Fruit fly (Drosophila melanogaster) whole organism, embryonic: ENCODE data around the gene Cipc.
A peak's percentile ranks its signal among the peaks of the same experiment; 100 is the strongest.

Source experiments
- B-H1 ChIP-seq: fragments of 200-800 bp; sonication (Bioruptor generic); IDR thresholded peaks from 3 replicates; pipeline ENCODE4 v1.3.6; 2022; ENCODE audit warnings: missing biosample characterization, missing genetic modification characterization
- Blimp-1 ChIP-seq: fragments of 200-800 bp; sonication (Bioruptor generic); optimal IDR thresholded peaks from 3 replicates; lab custom pipeline; 2018; ENCODE audit warnings: missing biosample characterization, missing genetic modification characterization, mild to moderate bottlenecking, moderate library complexity, missing genetic modification reagents
- CG10431 ChIP-seq: fragments of 200-800 bp; sonication (Bioruptor generic); optimal IDR thresholded peaks from 3 replicates; lab custom pipeline; 2018; ENCODE audit warnings: missing biosample characterization, mild to moderate bottlenecking, missing genetic modification characterization
- CG10565 ChIP-seq: fragments of 200-800 bp; sonication (Bioruptor generic); optimal IDR thresholded peaks from 3 replicates; lab custom pipeline; 2016; ENCODE audit warnings: missing biosample characterization, mild to moderate bottlenecking, missing genetic modification characterization
- CG10654 ChIP-seq: fragments of 200-800 bp; sonication (Bioruptor generic); optimal IDR thresholded peaks from 2 replicates; lab custom pipeline; 2016; ENCODE audit warnings: missing biosample characterization, missing genetic modification characterization
- CG11398 ChIP-seq: fragments of 200-800 bp; sonication (Bioruptor generic); optimal IDR thresholded peaks from 2 replicates; lab custom pipeline; 2016; ENCODE audit warnings: missing biosample characterization, missing genetic modification characterization
- CG11504 ChIP-seq: fragments of 200-800 bp; sonication (Bioruptor generic); optimal IDR thresholded peaks from 3 replicates; lab custom pipeline; 2019; ENCODE audit warnings: missing biosample characterization, mild to moderate bottlenecking, missing genetic modification characterization, moderate library complexity
- CG11696 ChIP-seq: fragments of 200-800 bp; sonication (Bioruptor generic); IDR thresholded peaks from 2 replicates; pipeline ENCODE4 v1.3.6; 2022; ENCODE audit warnings: missing biosample characterization, missing genetic modification characterization
- CG12104 ChIP-seq: fragments of 200-800 bp; sonication (Bioruptor generic); optimal IDR thresholded peaks from 3 replicates; lab custom pipeline; 2016; ENCODE audit warnings: missing biosample characterization, missing genetic modification characterization
- CG12299 ChIP-seq: fragments of 200-800 bp; sonication (Bioruptor generic); optimal IDR thresholded peaks from 2 replicates; lab custom pipeline; 2018; ENCODE audit warnings: missing biosample characterization, mild to moderate bottlenecking, missing genetic modification characterization
- CG12744 ChIP-seq: fragments of 200-800 bp; sonication (Bioruptor generic); optimal IDR thresholded peaks from 2 replicates; lab custom pipeline; 2016; ENCODE audit warnings: missing biosample characterization, missing genetic modification characterization
- CG13424 ChIP-seq: fragments of 200-800 bp; sonication (Bioruptor generic); optimal IDR thresholded peaks from 2 replicates; lab custom pipeline; 2019; ENCODE audit warnings: missing biosample characterization, mild to moderate bottlenecking, missing genetic modification characterization, moderate library complexity
- CG14014 ChIP-seq: fragments of 200-800 bp; sonication (Bioruptor generic); IDR thresholded peaks from 2 replicates; pipeline ENCODE4 v1.3.6; 2022; ENCODE audit warnings: missing biosample characterization, missing genetic modification characterization
- CG14860 ChIP-seq: fragments of 200-800 bp; sonication (Bioruptor generic); IDR thresholded peaks from 3 replicates; pipeline ENCODE4 v1.3.6; 2022; ENCODE audit warnings: missing biosample characterization, missing genetic modification characterization; ENCODE audit not compliant: partially characterized antibody
- CG16863 ChIP-seq: fragments of 200-800 bp; sonication (Bioruptor generic); optimal IDR thresholded peaks from 3 replicates; lab custom pipeline; 2016; ENCODE audit warnings: missing biosample characterization, missing genetic modification characterization
- CG17186 ChIP-seq: fragments of 200-800 bp; sonication (Bioruptor generic); optimal IDR thresholded peaks from 3 replicates; lab custom pipeline; 2017; ENCODE audit warnings: missing biosample characterization, missing genetic modification reagents, missing genetic modification characterization
- CG17385 ChIP-seq: fragments of 200-800 bp; sonication (Bioruptor generic); optimal IDR thresholded peaks from 3 replicates; lab custom pipeline; 2018; ENCODE audit warnings: missing biosample characterization, mild to moderate bottlenecking, missing genetic modification characterization
- CG18476 ChIP-seq: fragments of 200-800 bp; sonication (Bioruptor generic); optimal IDR thresholded peaks from 2 replicates; lab custom pipeline; 2016; ENCODE audit warnings: missing biosample characterization, mild to moderate bottlenecking, missing genetic modification characterization
- CG18764 ChIP-seq: fragments of 200-800 bp; sonication (Bioruptor generic); optimal IDR thresholded peaks from 3 replicates; lab custom pipeline; 2016; ENCODE audit warnings: missing biosample characterization, missing genetic modification characterization
- CG2120 ChIP-seq: fragments of 200-800 bp; sonication (Bioruptor generic); optimal IDR thresholded peaks from 3 replicates; lab custom pipeline; 2016; ENCODE audit warnings: missing biosample characterization, missing genetic modification characterization
- CG2129 ChIP-seq: fragments of 200-800 bp; sonication (Bioruptor generic); IDR thresholded peaks from 2 replicates; pipeline ENCODE4 v1.3.6; 2022; ENCODE audit warnings: missing biosample characterization, missing genetic modification characterization; ENCODE audit not compliant: partially characterized antibody
- CG2199 ChIP-seq: fragments of 200-800 bp; sonication (Bioruptor generic); IDR thresholded peaks from 3 replicates; pipeline ENCODE4 v1.3.6; 2022; ENCODE audit warnings: missing biosample characterization, missing genetic modification characterization
- CG4328 ChIP-seq: fragments of 200-800 bp; sonication (Bioruptor generic); optimal IDR thresholded peaks from 3 replicates; lab custom pipeline; 2017; ENCODE audit warnings: missing biosample characterization, missing genetic modification reagents, missing genetic modification characterization
- CG6765 ChIP-seq: fragments of 200-800 bp; sonication (Bioruptor generic); optimal IDR thresholded peaks from 3 replicates; lab custom pipeline; 2017; ENCODE audit warnings: missing biosample characterization, mild to moderate bottlenecking, missing genetic modification characterization
- CG8089 ChIP-seq: fragments of 200-800 bp; sonication (Bioruptor generic); optimal IDR thresholded peaks from 3 replicates; lab custom pipeline; 2016; ENCODE audit warnings: missing biosample characterization, missing genetic modification characterization
- Dfd ChIP-seq, 2 experiments: fragments of >200 bp; optimal IDR thresholded peaks; 2 replicates each; lab custom pipeline; 2017; ENCODE audit warnings: missing biosample characterization in 2 of 2, missing genetic modification characterization in 2 of 2
- Dp ChIP-seq: fragments of 200-800 bp; sonication (Bioruptor generic); optimal IDR thresholded peaks from 2 replicates; lab custom pipeline; 2018; ENCODE audit warnings: missing biosample characterization, mild to moderate bottlenecking, missing genetic modification characterization, moderate library complexity
- Dref ChIP-seq: fragments of 200-800 bp; sonication (Bioruptor generic); IDR thresholded peaks from 2 replicates; pipeline ENCODE4 v1.3.6; 2022; ENCODE audit warnings: missing biosample characterization, missing genetic modification characterization
- Drgx ChIP-seq: fragments of 200-800 bp; sonication (Bioruptor generic); IDR thresholded peaks from 2 replicates; pipeline ENCODE4 v1.3.6; 2022; ENCODE audit warnings: missing biosample characterization, missing genetic modification characterization
- NC2α ChIP-seq: fragments of 200-800 bp; sonication (Bioruptor generic); optimal IDR thresholded peaks from 2 replicates; lab custom pipeline; 2016; ENCODE audit warnings: missing biosample characterization, missing genetic modification characterization
- Nf-YA ChIP-seq: fragments of 200-800 bp; sonication (Bioruptor generic); IDR thresholded peaks from 2 replicates; pipeline ENCODE4 v1.3.6; 2022; ENCODE audit warnings: missing biosample characterization, missing genetic modification characterization
- NfI ChIP-seq: fragments of 200-800 bp; sonication (Bioruptor generic); optimal IDR thresholded peaks from 3 replicates; lab custom pipeline; 2018; ENCODE audit warnings: missing biosample characterization, mild to moderate bottlenecking, missing genetic modification characterization, moderate library complexity
- Rx ChIP-seq: fragments of 200-800 bp; sonication (Bioruptor generic); IDR thresholded peaks from 2 replicates; pipeline ENCODE4 v1.3.6; 2022; ENCODE audit warnings: missing biosample characterization, missing genetic modification characterization
- Taf1 ChIP-seq: fragments of 200-800 bp; sonication (Bioruptor generic); IDR thresholded peaks from 2 replicates; pipeline ENCODE4 v1.3.6; 2022; ENCODE audit warnings: missing biosample characterization, missing genetic modification characterization
- amos ChIP-seq: fragments of 200-800 bp; sonication (Bioruptor generic); IDR thresholded peaks from 2 replicates; pipeline ENCODE4 v1.3.6; 2022; ENCODE audit warnings: missing biosample characterization, missing genetic modification characterization; ENCODE audit not compliant: partially characterized antibody
- aop ChIP-seq: fragments of 200-800 bp; sonication (Bioruptor generic); IDR thresholded peaks from 2 replicates; pipeline ENCODE4 v1.3.6; 2022; ENCODE audit warnings: missing biosample characterization, missing genetic modification characterization
- ap ChIP-seq: fragments of 200-800 bp; sonication (Bioruptor generic); IDR thresholded peaks from 2 replicates; pipeline ENCODE4 v1.3.6; 2022; ENCODE audit warnings: missing biosample characterization, missing genetic modification characterization
- bigmax ChIP-seq: fragments of 200-800 bp; sonication (Bioruptor generic); optimal IDR thresholded peaks from 2 replicates; lab custom pipeline; 2018; ENCODE audit warnings: missing biosample characterization, mild to moderate bottlenecking, missing genetic modification characterization
- cad ChIP-seq: fragments of >200 bp; optimal IDR thresholded peaks from 2 replicates; lab custom pipeline; 2017; ENCODE audit warnings: missing biosample characterization, missing genetic modification characterization
- cato ChIP-seq: fragments of 200-800 bp; sonication (Bioruptor generic); optimal IDR thresholded peaks from 2 replicates; lab custom pipeline; 2016; ENCODE audit warnings: missing biosample characterization, missing genetic modification characterization, borderline replicate concordance
- cwo ChIP-seq: fragments of 200-800 bp; sonication (Bioruptor generic); optimal IDR thresholded peaks from 3 replicates; lab custom pipeline; 2017; ENCODE audit warnings: missing biosample characterization, missing genetic modification characterization, mild to moderate bottlenecking, moderate library complexity, missing genetic modification reagents
- dysf ChIP-seq: fragments of 200-800 bp; sonication (Bioruptor generic); IDR thresholded peaks from 3 replicates; pipeline ENCODE4 v1.3.6; 2022; ENCODE audit warnings: missing biosample characterization, missing genetic modification characterization
- emc ChIP-seq: fragments of 200-800 bp; sonication (Bioruptor generic); optimal IDR thresholded peaks from 2 replicates; lab custom pipeline; 2016; ENCODE audit warnings: missing biosample characterization, missing genetic modification characterization
- en ChIP-seq: fragments of 200-800 bp; sonication (Bioruptor generic); optimal IDR thresholded peaks from 2 replicates; lab custom pipeline; 2016; ENCODE audit warnings: missing biosample characterization, missing genetic modification characterization
- ftz-f1 ChIP-seq: fragments of 200-800 bp; sonication (Bioruptor generic); optimal IDR thresholded peaks from 2 replicates; lab custom pipeline; 2016; ENCODE audit warnings: missing biosample characterization, missing genetic modification characterization
- gsb-n ChIP-seq: fragments of 200-800 bp; sonication (Bioruptor generic); optimal IDR thresholded peaks from 3 replicates; lab custom pipeline; 2018; ENCODE audit warnings: missing biosample characterization, mild to moderate bottlenecking, missing genetic modification characterization
- lab ChIP-seq: fragments of 200-800 bp; sonication (Bioruptor generic); optimal IDR thresholded peaks from 3 replicates; lab custom pipeline; 2017; ENCODE audit warnings: missing biosample characterization, missing genetic modification characterization, mild to moderate bottlenecking, moderate library complexity, missing genetic modification reagents
- luna ChIP-seq: fragments of 200-800 bp; sonication (Bioruptor generic); optimal IDR thresholded peaks from 2 replicates; lab custom pipeline; 2016; ENCODE audit warnings: missing biosample characterization, missing genetic modification characterization
- ranshi ChIP-seq: fragments of 200-800 bp; sonication (Bioruptor generic); IDR thresholded peaks from 2 replicates; pipeline ENCODE4 v1.3.6; 2022; ENCODE audit warnings: missing biosample characterization, missing genetic modification characterization
- sens ChIP-seq: fragments of 200-800 bp; sonication (Bioruptor generic); peaks from one replicate; lab custom pipeline; 2016; ENCODE audit warnings: missing biosample characterization, missing genetic modification characterization
- sisA ChIP-seq: fragments of 200-800 bp; sonication (Bioruptor generic); IDR thresholded peaks from 2 replicates; pipeline ENCODE4 v1.3.6; 2022; ENCODE audit warnings: missing biosample characterization, missing genetic modification characterization

The Cipc gene

DNA sequence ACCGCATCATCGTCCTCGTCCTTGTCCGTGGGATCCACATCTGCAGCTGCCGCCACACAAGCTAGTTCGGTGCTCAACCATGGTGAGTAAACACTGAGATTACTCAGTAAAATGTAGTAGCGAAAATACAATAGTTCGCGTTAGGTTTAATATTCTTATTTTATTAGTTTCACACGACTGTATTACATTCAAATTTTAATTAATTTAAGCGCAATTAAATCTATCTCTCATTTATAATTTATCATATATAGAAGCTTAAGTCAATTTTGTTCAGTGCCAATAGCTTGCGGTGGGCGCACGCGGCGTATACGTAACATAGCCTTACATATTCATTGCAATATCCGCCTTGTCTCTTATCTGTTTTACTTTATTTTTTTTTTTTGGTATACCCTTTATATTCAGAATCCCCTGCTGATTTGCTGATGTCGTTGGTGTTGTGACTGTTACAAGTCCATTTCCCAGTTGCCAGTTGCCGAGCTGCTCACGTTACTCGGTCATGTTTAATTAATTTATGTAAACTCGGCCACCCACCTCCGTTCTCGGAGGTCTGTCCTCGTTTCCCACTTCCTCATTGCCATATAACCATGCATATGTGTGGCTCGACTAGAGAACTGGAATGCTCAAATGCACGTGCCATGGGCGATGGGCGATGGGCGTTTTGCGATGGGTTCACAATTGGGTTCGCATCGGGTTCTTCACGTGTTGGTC, 18.1 kb downstream of the Cipc start (continued):
- no peak for TF ChIP-seq CG14014 (GFP tag; lab: Robert Waterston, UW)
- TF ChIP-seq gsb-n (tag; lab: Kevin White, UChicago): no peak
- TF ChIP-seq CG10565 (GFP tag; lab: Kevin White, UChicago): no peak
- no peak for TF ChIP-seq Dref
- 0 out of 3 replicates have a peak, but pooled peaks have one; percentile 37 for TF ChIP-seq dysf
- TF ChIP-seq CG2129 (GFP tag; lab: Robert Waterston, UW): no peak
- no peak for TF ChIP-seq Taf1 (GFP tag; lab: Robert Waterston, UW)
- no peak for TF ChIP-seq Rx
- TF ChIP-seq CG13424 (tag; lab: Kevin White, UChicago): no peak
- no peak for TF ChIP-seq B-H1 (GFP tag; lab: Robert Waterston, UW)
- no peak for TF ChIP-seq CG10431 (GFP tag; lab: Kevin White, UChicago)
- TF ChIP-seq lab (GFP tag; lab: Kevin White, UChicago): no peak
- TF ChIP-seq cato (GFP tag; lab: Kevin White, UChicago): no peak
- no peak for TF ChIP-seq emc
- TF ChIP-seq CG12744: no peak
- TF ChIP-seq CG2199: no peak
- no peak for TF ChIP-seq en (GFP tag; lab: Kevin White, UChicago)
- TF ChIP-seq sens: peak; percentile 41
- TF ChIP-seq CG2120 (GFP tag; lab: Kevin White, UChicago): peak; percentile 5
- TF ChIP-seq ranshi (GFP tag; lab: Robert Waterston, UW): peak; percentile 24; the same call in 1 of the 2 replicates
- TF ChIP-seq NC2α (GFP tag; lab: Kevin White, UChicago): no peak
- no peak for TF ChIP-seq CG18764 (GFP tag; lab: Kevin White, UChicago)
- no peak for TF ChIP-seq aop (GFP tag; lab: Robert Waterston, UW)
- no peak for TF ChIP-seq CG6765
- TF ChIP-seq amos (GFP tag; lab: Robert Waterston, UW): no peak
- TF ChIP-seq CG17385 (GFP tag; lab: Kevin White, UChicago): no peak
- TF ChIP-seq cad (GFP tag; lab: Kevin White, UChicago): no peak
- no peak for TF ChIP-seq ap (GFP tag; lab: Robert Waterston, UW)
- no peak for TF ChIP-seq NfI
- TF ChIP-seq CG10654 (GFP tag; lab: Kevin White, UChicago): no peak
- TF ChIP-seq CG17186 (GFP tag; lab: Kevin White, UChicago): no peak
- TF ChIP-seq CG12299 (tag; lab: Kevin White, UChicago): no peak
- TF ChIP-seq CG8089 (GFP tag; lab: Kevin White, UChicago): no peak
- no peak for TF ChIP-seq CG11696 (GFP tag; lab: Robert Waterston, UW)
- TF ChIP-seq CG12104 (GFP tag; lab: Kevin White, UChicago): no peak
- no peak for TF ChIP-seq Blimp-1
- no peak for TF ChIP-seq Dp (GFP tag; lab: Kevin White, UChicago)
- no peak for TF ChIP-seq bigmax (GFP tag; lab: Kevin White, UChicago)
- TF ChIP-seq CG16863 (GFP tag; lab: Kevin White, UChicago): no peak
- peak; percentile 43 for TF ChIP-seq Drgx (GFP tag; lab: Robert Waterston, UW)
- TF ChIP-seq cwo (GFP tag; lab: Kevin White, UChicago): peak; percentile 55
- TF ChIP-seq CG18476: no peak
- TF ChIP-seq Nf-YA (GFP tag; lab: Robert Waterston, UW): no peak
- TF ChIP-seq CG4328 (GFP tag; lab: Kevin White, UChicago): no peak
- TF ChIP-seq CG14860 (GFP tag; lab: Robert Waterston, UW): no peak
- no peak for TF ChIP-seq sisA
- TF ChIP-seq CG11504 (tag; lab: Kevin White, UChicago): peak; percentile 21
- TF ChIP-seq CG11398 (GFP tag; lab: Kevin White, UChicago): no peak
- no peak for TF ChIP-seq Dfd (GFP tag; optimal IDR thresholded peaks at IDR 0.05; lab: Kevin White, UChicago)
- TF ChIP-seq luna (GFP tag; lab: Kevin White, UChicago): no peak
- no peak for TF ChIP-seq ftz-f1
